Fruit fly (Drosophila melanogaster): ENCODE measurements around the gene Atg16.
A peak's percentile ranks its signal among the peaks of the same experiment; 100 is the strongest.

The Atg16 gene

DNA sequence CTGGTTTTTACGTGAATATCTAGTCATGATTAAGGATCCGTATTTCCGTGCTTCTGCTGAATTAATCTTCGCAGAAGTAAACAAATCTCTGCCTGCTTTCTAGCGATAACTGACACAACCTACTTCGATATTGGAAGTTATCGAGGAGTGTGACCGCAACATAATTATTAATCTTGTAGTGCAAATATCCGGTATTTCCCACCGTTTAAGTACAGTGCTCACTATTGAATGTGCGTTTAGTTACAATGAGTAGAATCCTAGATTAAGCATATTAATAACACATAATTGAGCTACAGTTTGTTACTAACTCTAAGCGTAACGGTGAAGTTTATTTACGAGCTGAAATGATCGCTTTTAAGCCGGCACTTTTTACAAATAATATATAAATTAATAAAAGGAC is 24.9 kb upstream of the Atg16 start (continued):
- TF ChIP-seq CG12071 (GFP tag; optimal IDR thresholded peaks at IDR 0.05) (peak; percentile 30), CG11093 (GFP tag; IDR thresholded peaks at IDR 0.05) (no peak), CG4730 (GFP tag; IDR thresholded peaks at IDR 0.05) (no peak), CG2199 (GFP tag; IDR thresholded peaks at IDR 0.05) (0 out of 3 replicates have a peak, but pooled peaks have one; percentile 31), CG2712 (tag; optimal IDR thresholded peaks at IDR 0.05) (peak; percentile 56), CG30431 (GFP tag; optimal IDR thresholded peaks at IDR 0.05) (no peak), HmgD (GFP tag; optimal IDR thresholded peaks at IDR 0.05) (no peak), Scr (GFP tag; IDR thresholded peaks at IDR 0.05; ENCODE audit: partially characterized antibody) (peak; percentile 54), Dip3 (GFP tag; optimal IDR thresholded peaks at IDR 0.05) (no peak), CG5953 (GFP tag; IDR thresholded peaks at IDR 0.05) (no peak), HHEX (GFP tag; optimal IDR thresholded peaks at IDR 0.05) (peak; percentile 33), CG4617 (GFP tag; optimal IDR thresholded peaks at IDR 0.05; ENCODE audit: borderline replicate concordance) (peak; percentile 23), ftz-f1 (GFP tag; optimal IDR thresholded peaks at IDR 0.05) (no peak), Six4 (GFP tag; optimal IDR thresholded peaks at IDR 0.05) (peak; percentile 8), crol (GFP tag; IDR thresholded peaks at IDR 0.05) (no peak), Sry-δ (GFP tag; optimal IDR thresholded peaks at IDR 0.05) (peak; percentile 38), nom (GFP tag; optimal IDR thresholded peaks at IDR 0.05) (no peak), lbe (GFP tag; optimal IDR thresholded peaks at IDR 0.05) (peak; percentile 45), ase (GFP tag; IDR thresholded peaks at IDR 0.05) (peak; percentile 28; the same call in 1 of the 3 replicates), Doc2 (GFP tag; IDR thresholded peaks at IDR 0.05) (no peak), CG15011 (GFP tag; optimal IDR thresholded peaks at IDR 0.05) (no peak), CG2116 (GFP tag; optimal IDR thresholded peaks at IDR 0.05) (peak; percentile 54), Med (GFP tag) (peak; percentile 94), Meics (GFP tag; optimal IDR thresholded peaks at IDR 0.05) (peak; percentile 66), Mes4 (GFP tag; optimal IDR thresholded peaks at IDR 0.05) (no peak), ci (GFP tag; IDR thresholded peaks at IDR 0.05) (peak; percentile 57; the same call in 1 of the 3 replicates), CG7372 (GFP tag; IDR thresholded peaks at IDR 0.05) (peak; percentile 54; the same call in 1 of the 2 replicates), Antp (GFP tag; optimal IDR thresholded peaks at IDR 0.05) (no peak), Mad (GFP tag; optimal IDR thresholded peaks at IDR 0.05) (peak; percentile 16), CG1792 (GFP tag; optimal IDR thresholded peaks at IDR 0.05) (no peak), unc-4 (GFP tag; IDR thresholded peaks at IDR 0.05; ENCODE audit: partially characterized antibody) (0 out of 2 replicates have a peak, but pooled peaks have one; percentile 49), CG4854 (GFP tag; optimal IDR thresholded peaks at IDR 0.05) (no peak), CG9215 (GFP tag; IDR thresholded peaks at IDR 0.05) (no peak), CG6854 (GFP tag; optimal IDR thresholded peaks at IDR 0.05) (no peak), Deaf1 (tag; optimal IDR thresholded peaks at IDR 0.05) (no peak), sob (GFP tag; IDR thresholded peaks at IDR 0.05) (peak; percentile 74), p53 (GFP tag; optimal IDR thresholded peaks at IDR 0.05) (no peak), nmo (GFP tag; optimal IDR thresholded peaks at IDR 0.05) (peak; percentile 40), Ravus (GFP tag; IDR thresholded peaks at IDR 0.05) (no peak), ewg (GFP tag; optimal IDR thresholded peaks at IDR 0.05) (peak; percentile 6), NfI (GFP tag; optimal IDR thresholded peaks at IDR 0.05) (peak; percentile 61), crp (GFP tag; optimal IDR thresholded peaks at IDR 0.05) (no peak), sens (GFP tag) (peak; percentile 94), CG1647 (GFP tag; optimal IDR thresholded peaks at IDR 0.05) (peak; percentile 31), YL-1 (GFP tag; optimal IDR thresholded peaks at IDR 0.05) (peak; percentile 56), Aef1 (GFP tag; IDR thresholded peaks at IDR 0.05) (peak; percentile 13; the same call in 1 of the 3 replicates), Dek (tag; optimal IDR thresholded peaks at IDR 0.05) (peak; percentile 34), jumu (GFP tag; optimal IDR thresholded peaks at IDR 0.05) (no peak), CG9437 (GFP tag; optimal IDR thresholded peaks at IDR 0.05) (peak; percentile 3), D19B (GFP tag; optimal IDR thresholded peaks at IDR 0.05) (no peak), sisA (GFP tag; IDR thresholded peaks at IDR 0.05) (no peak), B-H2 (GFP tag; optimal IDR thresholded peaks at IDR 0.05) (peak; percentile 86)

All from whole organism, embryonic.